Worm (Caenorhabditis elegans) whole organism, L4/young adult: ENCODE measurements around the gene idh-2.

Experiments used
- W03F9.2 ChIP-seq: fragments of 150-350 bp; optimal IDR thresholded peaks from 2 replicates; lab custom pipeline; 2014; ENCODE audit warnings: missing biosample characterization, missing genetic modification characterization
- him-1 ChIP-seq: sonication (generic microtip); optimal IDR thresholded peaks from 2 replicates; lab custom pipeline; 2016; ENCODE audit warnings: missing genotype, missing genetic modification reagents, missing genetic modification characterization, missing compliant biosample characterization

- TF ChIP-seq W03F9.2 (tag; lab: Kevin White, UChicago) (no peak), him-1 (tag; lab: Kevin White, UChicago) (no peak)
Measured at ce11 chrX:11257071-11257470, 41.3 kb downstream of the idh-2 start, which contains the start of gene C03A3.1.
